Fruit fly (Drosophila melanogaster) Kc167 (cell line): Measurements from ENCODE around the gene CG8838.

Experiments
- Myc ChIP-seq: fragments of >200 bp; optimal IDR thresholded peaks from 2 replicates; lab custom pipeline; 2017; ENCODE audit warnings: missing external identifiers
- h ChIP-seq: fragments of >200 bp; optimal IDR thresholded peaks from 3 replicates; lab custom pipeline; 2018; ENCODE audit warnings: missing external identifiers
- psq ChIP-seq: fragments of >200 bp; optimal IDR thresholded peaks from 2 replicates; lab custom pipeline; 2017; ENCODE audit warnings: missing external identifiers

DNA sequence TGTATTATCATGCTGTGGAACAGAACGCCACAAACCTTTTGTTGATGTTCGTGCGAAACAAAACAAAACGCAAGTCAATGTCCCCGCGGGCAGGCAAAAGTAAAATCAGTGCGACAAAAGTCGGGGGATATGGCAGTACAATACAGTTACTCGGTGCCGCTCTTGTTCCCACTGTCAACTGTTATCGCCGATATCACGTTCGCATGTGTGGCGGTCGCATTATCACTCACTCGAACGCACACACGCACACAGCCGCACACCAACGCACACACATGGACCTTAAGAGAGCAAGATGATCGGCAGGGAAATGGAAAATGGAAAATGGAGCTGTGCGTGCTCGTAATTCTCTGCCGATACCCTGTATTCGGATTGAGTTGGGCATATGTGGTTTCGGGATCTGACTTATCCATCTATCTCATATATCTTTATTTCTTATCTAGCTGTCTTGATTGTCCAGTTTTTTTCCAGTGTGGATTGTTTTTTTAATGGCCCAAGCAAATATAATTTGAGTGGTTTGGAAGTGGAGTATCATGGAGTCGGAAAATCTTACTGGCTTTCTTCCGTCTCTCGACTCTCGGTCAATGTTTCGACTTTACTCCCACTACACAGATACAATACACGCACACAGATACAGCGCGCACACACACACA is 18.8 kb upstream of the CG8838 start:
- TF ChIP-seq Myc (no peak), psq (lab: Kevin White, UChicago) (no peak), h (lab: Kevin White, UChicago) (no peak)
